Fruit fly (Drosophila melanogaster) whole organism, embryonic: Measurements from ENCODE around the gene CG17803.

Experiments used
- CG11247 ChIP-seq: fragments of 200-800 bp; sonication (Bioruptor generic); IDR thresholded peaks from 2 replicates; pipeline ENCODE4 v1.3.6; 2022; ENCODE audit warnings: missing biosample characterization, missing genetic modification characterization
- CG12769 ChIP-seq: fragments of 200-800 bp; sonication (Bioruptor generic); optimal IDR thresholded peaks from 2 replicates; lab custom pipeline; 2019; ENCODE audit warnings: missing biosample characterization, mild to moderate bottlenecking, missing genetic modification characterization, moderate library complexity
- CG13287 ChIP-seq: fragments of 200-800 bp; sonication (Bioruptor generic); IDR thresholded peaks from 2 replicates; pipeline ENCODE4 v1.3.6; 2022; ENCODE audit warnings: missing biosample characterization, missing genetic modification characterization; ENCODE audit not compliant: partially characterized antibody
- CG13296 ChIP-seq: fragments of 200-800 bp; sonication (Bioruptor generic); optimal IDR thresholded peaks from 3 replicates; lab custom pipeline; 2018; ENCODE audit warnings: missing biosample characterization, mild to moderate bottlenecking, missing genetic modification characterization
- CG15073 ChIP-seq: fragments of 200-800 bp; sonication (Bioruptor generic); optimal IDR thresholded peaks from 2 replicates; lab custom pipeline; 2016; ENCODE audit warnings: missing biosample characterization, missing genetic modification characterization
- CG15514 ChIP-seq: fragments of 200-800 bp; sonication (Bioruptor generic); optimal IDR thresholded peaks from 3 replicates; lab custom pipeline; 2017; ENCODE audit warnings: missing biosample characterization, missing genetic modification characterization, mild to moderate bottlenecking, moderate library complexity, missing genetic modification reagents
- CG16815 ChIP-seq: fragments of 200-800 bp; sonication (Bioruptor generic); optimal IDR thresholded peaks from 3 replicates; lab custom pipeline; 2017; ENCODE audit warnings: missing biosample characterization, mild to moderate bottlenecking, missing genetic modification characterization
- CG1832 ChIP-seq: fragments of 200-800 bp; sonication (Bioruptor generic); optimal IDR thresholded peaks from 2 replicates; lab custom pipeline; 2017; ENCODE audit warnings: missing biosample characterization, mild to moderate bottlenecking, missing genetic modification characterization, inconsistent platforms
- CG2678 ChIP-seq: fragments of 200-800 bp; sonication (Bioruptor generic); optimal IDR thresholded peaks from 3 replicates; lab custom pipeline; 2019; ENCODE audit warnings: missing biosample characterization, mild to moderate bottlenecking, missing genetic modification characterization, moderate library complexity
- CG31224 ChIP-seq: fragments of 200-800 bp; sonication (Bioruptor generic); IDR thresholded peaks from 2 replicates; pipeline ENCODE4 v1.3.6; 2022; ENCODE audit warnings: missing biosample characterization, missing genetic modification characterization
- CG4328 ChIP-seq: fragments of 200-800 bp; sonication (Bioruptor generic); optimal IDR thresholded peaks from 3 replicates; lab custom pipeline; 2017; ENCODE audit warnings: missing biosample characterization, missing genetic modification reagents, missing genetic modification characterization
- CG43689 ChIP-seq: fragments of 200-800 bp; sonication (Bioruptor generic); IDR thresholded peaks from 2 replicates; pipeline ENCODE4 v1.3.6; 2022; ENCODE audit warnings: missing biosample characterization, missing genetic modification characterization
- CG4707 ChIP-seq: fragments of 200-800 bp; sonication (Bioruptor generic); optimal IDR thresholded peaks from 2 replicates; lab custom pipeline; 2018; ENCODE audit warnings: missing biosample characterization, mild to moderate bottlenecking, missing genetic modification characterization, moderate library complexity
- CG5245 ChIP-seq: fragments of 200-800 bp; sonication (Bioruptor generic); optimal IDR thresholded peaks from 3 replicates; lab custom pipeline; 2016; ENCODE audit warnings: missing biosample characterization, missing genetic modification characterization
- CG6791 ChIP-seq: fragments of 200-800 bp; sonication (Bioruptor generic); IDR thresholded peaks from 3 replicates; pipeline ENCODE4 v1.3.6; 2022; ENCODE audit warnings: missing biosample characterization, missing genetic modification characterization; ENCODE audit not compliant: partially characterized antibody
- CG9876 ChIP-seq: fragments of 200-800 bp; sonication (Bioruptor generic); optimal IDR thresholded peaks from 2 replicates; lab custom pipeline; 2016; ENCODE audit warnings: missing biosample characterization, missing genetic modification characterization
- Chrac-16 ChIP-seq: fragments of 200-800 bp; sonication (Bioruptor generic); optimal IDR thresholded peaks from 3 replicates; lab custom pipeline; 2016; ENCODE audit warnings: missing biosample characterization, missing genetic modification characterization
- Deaf1 ChIP-seq: fragments of 200-800 bp; optimal IDR thresholded peaks from 3 replicates; lab custom pipeline; 2019; ENCODE audit warnings: missing biosample characterization, mild to moderate bottlenecking, missing genetic modification characterization, moderate library complexity
- Doc2 ChIP-seq: fragments of 200-800 bp; sonication (Bioruptor generic); IDR thresholded peaks from 2 replicates; pipeline ENCODE4 v1.3.6; 2022; ENCODE audit warnings: missing biosample characterization, missing genetic modification characterization
- E2f1 ChIP-seq: fragments of 200-800 bp; sonication (Bioruptor generic); IDR thresholded peaks from 2 replicates; pipeline ENCODE4 v1.3.6; 2022; ENCODE audit warnings: missing biosample characterization, missing genetic modification characterization
- Fer3 ChIP-seq: fragments of 200-800 bp; sonication (Bioruptor generic); optimal IDR thresholded peaks from 2 replicates; lab custom pipeline; 2018; ENCODE audit warnings: missing biosample characterization, mild to moderate bottlenecking, missing genetic modification characterization, moderate library complexity
- GATAe ChIP-seq: fragments of 200-800 bp; sonication (Bioruptor generic); conservative IDR thresholded peaks from 2 replicates; pipeline ENCODE4 v1.3.6; 2022; ENCODE audit warnings: missing biosample characterization, missing genetic modification characterization
- HHEX ChIP-seq: fragments of 200-800 bp; sonication (Bioruptor generic); optimal IDR thresholded peaks from 3 replicates; lab custom pipeline; 2017; ENCODE audit warnings: missing biosample characterization, mild to moderate bottlenecking, missing genetic modification characterization, missing genetic modification reagents
- Hmr ChIP-seq: fragments of 200-800 bp; sonication (Bioruptor generic); optimal IDR thresholded peaks from 3 replicates; lab custom pipeline; 2017; ENCODE audit warnings: mild to moderate bottlenecking, missing biosample characterization, missing genetic modification reagents, missing genetic modification characterization
- Hr39 ChIP-seq: fragments of >200 bp; optimal IDR thresholded peaks from 2 replicates; lab custom pipeline; 2017
- Jarid2 ChIP-seq: fragments of 200-800 bp; sonication (Bioruptor generic); optimal IDR thresholded peaks from 3 replicates; lab custom pipeline; 2017; ENCODE audit warnings: mild to moderate bottlenecking, missing biosample characterization, missing genetic modification reagents, missing genetic modification characterization
- Mad ChIP-seq: fragments of 200-800 bp; sonication (Bioruptor generic); optimal IDR thresholded peaks from 2 replicates; lab custom pipeline; 2016; ENCODE audit warnings: missing biosample characterization, missing genetic modification characterization
- Med ChIP-seq: fragments of 200-800 bp; sonication (Bioruptor generic); peaks from one replicate; lab custom pipeline; 2016; ENCODE audit warnings: missing biosample characterization, missing genetic modification characterization, mild to moderate bottlenecking, inconsistent platforms, moderate library complexity
- Nf-YA ChIP-seq: fragments of 200-800 bp; sonication (Bioruptor generic); IDR thresholded peaks from 2 replicates; pipeline ENCODE4 v1.3.6; 2022; ENCODE audit warnings: missing biosample characterization, missing genetic modification characterization
- PHDP ChIP-seq: fragments of 200-800 bp; sonication (Bioruptor generic); optimal IDR thresholded peaks from 3 replicates; lab custom pipeline; 2018; ENCODE audit warnings: missing biosample characterization, mild to moderate bottlenecking, missing genetic modification characterization, moderate library complexity
- TFAM ChIP-seq: fragments of 200-800 bp; sonication (Bioruptor generic); optimal IDR thresholded peaks from 2 replicates; lab custom pipeline; 2017; ENCODE audit warnings: missing biosample characterization, missing genetic modification characterization, inconsistent platforms
- Tbp ChIP-seq: fragments of >200 bp; optimal IDR thresholded peaks from 2 replicates; lab custom pipeline; 2018; ENCODE audit warnings: missing biosample characterization, missing genetic modification characterization
- amos ChIP-seq: fragments of 200-800 bp; sonication (Bioruptor generic); IDR thresholded peaks from 2 replicates; pipeline ENCODE4 v1.3.6; 2022; ENCODE audit warnings: missing biosample characterization, missing genetic modification characterization; ENCODE audit not compliant: partially characterized antibody
- chinmo ChIP-seq: fragments of 200-800 bp; sonication (Bioruptor generic); IDR thresholded peaks from 4 replicates; pipeline ENCODE4 v1.3.6; 2022; ENCODE audit warnings: missing biosample characterization, missing genetic modification characterization; ENCODE audit not compliant: partially characterized antibody
- gce ChIP-seq: fragments of 200-800 bp; sonication (Bioruptor generic); IDR thresholded peaks from 3 replicates; pipeline ENCODE4 v1.3.6; 2022; ENCODE audit warnings: missing biosample characterization, missing genetic modification characterization
- gt ChIP-seq: fragments of 200-800 bp; sonication (Bioruptor generic); IDR thresholded peaks from 2 replicates; pipeline ENCODE4 v1.3.6; 2022; ENCODE audit warnings: missing biosample characterization, missing genetic modification characterization
- peb ChIP-seq: fragments of 200-800 bp; sonication (Bioruptor generic); IDR thresholded peaks from 2 replicates; pipeline ENCODE4 v1.3.6; 2022; ENCODE audit warnings: missing biosample characterization, missing genetic modification characterization
- phol ChIP-seq: fragments of 200-800 bp; sonication (Bioruptor generic); optimal IDR thresholded peaks from 3 replicates; lab custom pipeline; 2018; ENCODE audit warnings: missing biosample characterization, mild to moderate bottlenecking, missing genetic modification characterization, moderate library complexity
- scrt ChIP-seq: fragments of 200-800 bp; sonication (Bioruptor generic); optimal IDR thresholded peaks from 2 replicates; lab custom pipeline; 2018; ENCODE audit warnings: missing biosample characterization, mild to moderate bottlenecking, missing genetic modification characterization, moderate library complexity
- so ChIP-seq: fragments of 200-800 bp; sonication (Bioruptor generic); IDR thresholded peaks from 3 replicates; pipeline ENCODE4 v1.3.6; 2022; ENCODE audit warnings: missing biosample characterization, missing genetic modification characterization
- sr ChIP-seq: fragments of 200-800 bp; sonication (Bioruptor generic); IDR thresholded peaks from 3 replicates; pipeline ENCODE4 v1.3.6; 2022; ENCODE audit warnings: missing biosample characterization, missing genetic modification characterization
- tna ChIP-seq: fragments of 200-800 bp; sonication (Bioruptor generic); IDR thresholded peaks from 2 replicates; pipeline ENCODE4 v1.3.6; 2022; ENCODE audit warnings: missing biosample characterization, missing genetic modification characterization; ENCODE audit not compliant: partially characterized antibody
- trh ChIP-seq: fragments of 200-800 bp; sonication (Bioruptor generic); optimal IDR thresholded peaks from 2 replicates; lab custom pipeline; 2016; ENCODE audit warnings: missing biosample characterization, missing genetic modification characterization
- tup ChIP-seq: fragments of 200-800 bp; sonication (Bioruptor generic); optimal IDR thresholded peaks from 2 replicates; lab custom pipeline; 2016; ENCODE audit warnings: missing biosample characterization, mild to moderate bottlenecking, missing genetic modification characterization, moderate library complexity
- unpg ChIP-seq: fragments of 200-800 bp; sonication (Bioruptor generic); optimal IDR thresholded peaks from 3 replicates; lab custom pipeline; 2018; ENCODE audit warnings: missing biosample characterization, mild to moderate bottlenecking, missing genetic modification characterization, moderate library complexity

The CG17803 gene

DNA sequence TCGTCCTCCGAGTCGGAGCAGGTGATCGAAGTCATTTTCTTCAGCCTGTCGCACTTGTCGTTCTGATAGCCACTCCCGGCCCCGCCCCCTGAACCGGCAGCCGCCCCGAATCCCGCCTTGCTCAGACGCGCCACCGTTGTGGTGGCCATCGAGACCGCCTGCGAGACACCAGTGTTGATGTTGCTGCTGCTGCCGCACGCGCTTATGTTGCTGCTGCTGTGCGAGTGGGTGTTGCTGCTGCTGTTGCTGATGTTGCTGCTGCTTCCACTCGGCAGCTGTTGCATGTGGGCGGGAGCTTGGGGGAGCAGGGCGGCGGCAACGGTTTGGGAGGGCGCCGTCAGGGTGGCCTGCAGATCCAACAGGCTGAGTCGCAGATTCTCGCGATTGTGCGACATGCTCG, 27.4 kb downstream of the CG17803 start:
- no peak for TF ChIP-seq trh (GFP tag; lab: Kevin White, UChicago)
- peak; percentile 64 for TF ChIP-seq Hr39
- TF ChIP-seq sr (GFP tag; lab: Robert Waterston, UW) = 0 out of 3 replicates have a peak, but pooled peaks have one; percentile 11
- TF ChIP-seq tna (GFP tag; lab: Robert Waterston, UW) = no peak

DNA sequence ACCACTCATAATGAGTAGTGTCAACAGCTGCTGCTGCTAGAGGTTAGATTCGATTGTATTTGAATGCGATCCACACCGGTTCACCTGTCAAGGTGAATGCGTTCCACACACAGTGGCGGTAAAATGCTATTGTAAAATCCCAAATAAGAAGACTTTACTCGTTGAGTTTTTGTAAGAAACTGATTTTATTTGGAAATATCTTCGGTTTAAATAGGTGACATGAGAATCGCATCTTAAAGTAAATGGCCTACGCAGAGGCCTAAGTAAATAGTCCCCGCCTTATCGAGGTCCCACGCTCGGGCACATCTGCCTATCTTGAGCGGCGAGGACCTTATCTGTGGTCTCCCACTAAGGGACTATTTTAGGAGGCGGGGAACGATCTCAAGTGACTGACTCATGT, 38.2 kb downstream of the CG17803 start, which contains the start of gene TyrR:
Gene TyrR, minus strand, starts transcription at position 101 of the 400 bp plus-strand sequence.
- TF ChIP-seq Med (GFP tag; lab: Kevin White, UChicago) = peak; percentile 24
- TF ChIP-seq, all 482 proteins: peak for 1; not testable (repeated sequence) for 481

DNA sequence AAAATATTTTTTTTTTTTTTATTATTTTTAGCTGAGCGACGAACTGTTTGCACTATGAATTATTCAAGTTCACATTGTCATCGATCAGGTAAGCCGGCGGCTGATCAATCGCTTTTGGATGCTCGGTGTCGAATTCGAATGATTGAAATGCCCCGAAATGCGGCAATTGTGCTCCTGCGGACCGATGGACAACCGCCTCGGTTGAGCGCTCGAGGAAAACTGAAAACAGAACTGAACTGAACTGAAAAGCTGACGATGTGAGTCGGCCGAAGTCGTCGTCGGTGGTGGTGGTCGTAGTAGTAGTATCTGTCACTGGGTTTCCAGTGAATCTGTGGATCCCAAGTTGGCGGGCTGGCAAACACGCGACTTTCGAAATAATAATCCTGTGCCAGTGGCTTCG, 39.1 kb downstream of the CG17803 start:
- TF ChIP-seq tup (GFP tag; lab: Kevin White, UChicago) = no peak
- TF ChIP-seq CG13287 = no peak
- no peak for TF ChIP-seq CG6791 (GFP tag; lab: Robert Waterston, UW)
- TF ChIP-seq CG1832 (GFP tag; lab: Kevin White, UChicago) = no peak
- TF ChIP-seq tna (GFP tag; lab: Robert Waterston, UW) = no peak
- TF ChIP-seq Deaf1 (tag; lab: Kevin White, UChicago) = peak; percentile 86
- peak; percentile 33 for TF ChIP-seq Jarid2 (GFP tag; lab: Kevin White, UChicago)
- TF ChIP-seq GATAe (GFP tag; lab: Robert Waterston, UW) = no peak
- TF ChIP-seq CG4707 = no peak
- TF ChIP-seq Mad = no peak
- TF ChIP-seq Med (GFP tag; lab: Kevin White, UChicago) = peak; percentile 65
- TF ChIP-seq peb (GFP tag; lab: Robert Waterston, UW) = no peak

DNA sequence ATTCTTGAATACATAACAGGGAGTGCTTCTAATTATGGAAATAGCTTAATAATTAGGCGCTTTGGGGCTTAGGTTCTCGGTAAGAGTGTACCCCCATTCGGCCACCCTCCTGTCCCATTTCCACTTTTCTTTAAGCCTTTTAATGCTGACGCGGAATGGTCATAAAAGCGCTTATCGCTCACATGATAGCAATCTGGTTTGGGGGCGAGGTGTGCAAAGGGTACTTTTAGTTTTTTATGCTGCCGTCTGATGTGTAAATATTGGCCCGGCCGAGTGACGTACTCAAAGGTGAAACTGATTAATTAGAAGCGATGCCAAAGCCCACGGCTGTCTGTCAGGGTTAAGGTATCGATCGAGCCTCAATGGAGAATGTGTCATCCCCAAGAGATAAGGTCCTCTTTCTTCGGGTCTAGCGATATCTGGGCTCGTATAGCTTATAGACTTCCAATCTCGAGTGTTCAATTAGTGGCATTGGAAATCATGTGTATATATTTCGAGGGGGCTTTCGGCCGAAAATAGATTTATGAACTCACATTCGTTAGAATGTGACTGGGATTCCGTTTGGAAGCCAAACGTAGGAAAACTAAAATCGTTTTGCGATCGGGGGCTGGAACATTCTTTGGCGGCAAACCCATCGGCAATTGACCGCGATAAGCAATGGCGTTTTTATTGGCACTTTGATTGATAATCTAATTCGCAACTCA, 41.4 kb downstream of the CG17803 start:
- no peak for TF ChIP-seq CG11247 (GFP tag; lab: Robert Waterston, UW)
- peak; percentile 1 for TF ChIP-seq PHDP (tag; lab: Kevin White, UChicago)
- TF ChIP-seq so (GFP tag; lab: Robert Waterston, UW) = no peak
- no peak for TF ChIP-seq chinmo
- no peak for TF ChIP-seq HHEX
- no peak for TF ChIP-seq CG5245 (GFP tag; lab: Kevin White, UChicago)
- no peak for TF ChIP-seq Chrac-16 (GFP tag; lab: Kevin White, UChicago)
- peak; percentile 34 for TF ChIP-seq Hmr (GFP tag; lab: Kevin White, UChicago)
- TF ChIP-seq phol (tag; lab: Kevin White, UChicago) = no peak
- no peak for TF ChIP-seq CG9876 (GFP tag; lab: Kevin White, UChicago)
- TF ChIP-seq CG31224 (GFP tag; lab: Robert Waterston, UW) = no peak
- TF ChIP-seq Fer3 (tag; lab: Kevin White, UChicago) = peak; percentile 13
- TF ChIP-seq CG43689 = no peak
- no peak for TF ChIP-seq Tbp
- no peak for TF ChIP-seq gt (GFP tag; lab: Robert Waterston, UW)
- no peak for TF ChIP-seq CG16815 (GFP tag; lab: Kevin White, UChicago)
- TF ChIP-seq CG15073 (GFP tag; lab: Kevin White, UChicago) = no peak
- no peak for TF ChIP-seq TFAM
- no peak for TF ChIP-seq unpg (GFP tag; lab: Kevin White, UChicago)
- no peak for TF ChIP-seq E2f1 (GFP tag; lab: Robert Waterston, UW)
- no peak for TF ChIP-seq amos
- no peak for TF ChIP-seq scrt (GFP tag; lab: Kevin White, UChicago)
- peak; percentile 29 for TF ChIP-seq CG15514 (GFP tag; lab: Kevin White, UChicago)
- no peak for TF ChIP-seq gce (GFP tag; lab: Robert Waterston, UW)
- TF ChIP-seq Nf-YA (GFP tag; lab: Robert Waterston, UW) = no peak
- TF ChIP-seq CG2678 (tag; lab: Kevin White, UChicago) = peak; percentile 40
- peak; percentile 14 for TF ChIP-seq CG13296 (GFP tag; lab: Kevin White, UChicago)
- peak; percentile 14 for TF ChIP-seq CG12769 (tag; lab: Kevin White, UChicago)
- no peak for TF ChIP-seq CG4328 (GFP tag; lab: Kevin White, UChicago)
- no peak for TF ChIP-seq Doc2
